Fruit fly (Drosophila melanogaster) whole organism, prepupa: ENCODE measurements around the gene CG8188.

Source experiments
- Blimp-1 ChIP-seq: fragments of 200-800 bp; sonication (Bioruptor generic); optimal IDR thresholded peaks from 3 replicates; lab custom pipeline; 2017; ENCODE audit warnings: missing biosample characterization, missing genetic modification characterization, mild to moderate bottlenecking, moderate library complexity, missing genetic modification reagents
- CG10669 ChIP-seq: fragments of 200-800 bp; sonication (Bioruptor generic); optimal IDR thresholded peaks from 3 replicates; lab custom pipeline; 2018; ENCODE audit warnings: missing biosample characterization, mild to moderate bottlenecking, missing genetic modification characterization, moderate library complexity
- CG11902 ChIP-seq: fragments of 200-800 bp; sonication (Bioruptor generic); optimal IDR thresholded peaks from 3 replicates; lab custom pipeline; 2016; ENCODE audit warnings: missing biosample characterization, missing genetic modification characterization
- CG15336 ChIP-seq: fragments of 200-800 bp; sonication (Bioruptor generic); IDR thresholded peaks from 2 replicates; pipeline ENCODE4 v1.3.6; 2022; ENCODE audit warnings: missing biosample characterization, missing genetic modification characterization
- CG1621 ChIP-seq: fragments of 200-800 bp; sonication (Bioruptor generic); optimal IDR thresholded peaks from 3 replicates; lab custom pipeline; 2018; ENCODE audit warnings: missing biosample characterization, mild to moderate bottlenecking, missing genetic modification characterization
- CG16779 ChIP-seq: fragments of 200-800 bp; sonication (Bioruptor generic); optimal IDR thresholded peaks from 3 replicates; lab custom pipeline; 2017; ENCODE audit warnings: missing biosample characterization, mild to moderate bottlenecking, missing genetic modification characterization
- CG3032 ChIP-seq: fragments of 200-800 bp; optimal IDR thresholded peaks from 2 replicates; lab custom pipeline; 2019; ENCODE audit warnings: missing biosample characterization, mild to moderate bottlenecking, missing genetic modification characterization, moderate library complexity
- CG31627 ChIP-seq: fragments of 200-800 bp; sonication (Bioruptor generic); optimal IDR thresholded peaks from 3 replicates; lab custom pipeline; 2016; ENCODE audit warnings: missing biosample characterization, missing genetic modification characterization
- CG34406 ChIP-seq: fragments of 200-800 bp; sonication (Bioruptor generic); optimal IDR thresholded peaks from 3 replicates; lab custom pipeline; 2016; ENCODE audit warnings: missing biosample characterization, missing genetic modification characterization
- CG3919 ChIP-seq: fragments of 200-800 bp; sonication (Bioruptor generic); optimal IDR thresholded peaks from 3 replicates; lab custom pipeline; 2016; ENCODE audit warnings: missing biosample characterization, missing genetic modification characterization
- CG4318 ChIP-seq: fragments of 200-800 bp; sonication (Bioruptor generic); optimal IDR thresholded peaks from 3 replicates; lab custom pipeline; 2017; ENCODE audit warnings: missing biosample characterization, mild to moderate bottlenecking, missing genetic modification characterization
- CG6163 ChIP-seq: fragments of 200-800 bp; sonication (Bioruptor generic); IDR thresholded peaks from 3 replicates; pipeline ENCODE4 v1.3.6; 2022; ENCODE audit warnings: missing biosample characterization, missing genetic modification characterization
- CG6276 ChIP-seq: fragments of 200-800 bp; sonication (Bioruptor generic); optimal IDR thresholded peaks from 2 replicates; lab custom pipeline; 2017; ENCODE audit warnings: missing biosample characterization, mild to moderate bottlenecking, missing genetic modification characterization
- CG6792 ChIP-seq: fragments of 200-800 bp; sonication (Bioruptor generic); optimal IDR thresholded peaks from 3 replicates; lab custom pipeline; 2016; ENCODE audit warnings: missing biosample characterization, missing genetic modification characterization
- CG6808 ChIP-seq: fragments of 200-800 bp; sonication (Bioruptor generic); optimal IDR thresholded peaks from 3 replicates; lab custom pipeline; 2017; ENCODE audit warnings: missing biosample characterization, missing genetic modification characterization, mild to moderate bottlenecking, moderate library complexity, missing genetic modification reagents
- CG6854 ChIP-seq: fragments of 200-800 bp; sonication (Bioruptor generic); optimal IDR thresholded peaks from 2 replicates; lab custom pipeline; 2017; ENCODE audit warnings: missing biosample characterization, mild to moderate bottlenecking, missing genetic modification characterization
- CG7368 ChIP-seq: fragments of 200-800 bp; sonication (Bioruptor generic); optimal IDR thresholded peaks from 3 replicates; lab custom pipeline; 2016; ENCODE audit warnings: missing biosample characterization, missing genetic modification characterization
- CG8319 ChIP-seq: fragments of 200-800 bp; sonication (Bioruptor generic); optimal IDR thresholded peaks from 3 replicates; lab custom pipeline; 2016; ENCODE audit warnings: missing biosample characterization, missing genetic modification characterization
- CG9139 ChIP-seq: fragments of 200-800 bp; sonication (Bioruptor generic); optimal IDR thresholded peaks from 3 replicates; lab custom pipeline; 2017; ENCODE audit warnings: missing biosample characterization, mild to moderate bottlenecking, missing genetic modification characterization
- Eip78C ChIP-seq: fragments of 200-800 bp; sonication (Bioruptor generic); peaks from one replicate; lab custom pipeline; 2016; ENCODE audit warnings: missing biosample characterization, missing genetic modification characterization
- Eip93F ChIP-seq: fragments of 200-800 bp; sonication (Bioruptor generic); optimal IDR thresholded peaks from 2 replicates; lab custom pipeline; 2016; ENCODE audit warnings: missing biosample characterization, mild to moderate bottlenecking, missing genetic modification characterization
- Ets21C ChIP-seq: fragments of 200-800 bp; sonication (Bioruptor generic); optimal IDR thresholded peaks from 3 replicates; lab custom pipeline; 2016; ENCODE audit warnings: missing biosample characterization, missing genetic modification characterization
- Ets96B ChIP-seq: fragments of 200-800 bp; optimal IDR thresholded peaks from 2 replicates; lab custom pipeline; 2019; ENCODE audit warnings: missing biosample characterization, mild to moderate bottlenecking, missing genetic modification characterization, moderate library complexity
- Hr39 ChIP-seq: fragments of 200-800 bp; sonication (Bioruptor generic); optimal IDR thresholded peaks from 2 replicates; lab custom pipeline; 2016; ENCODE audit warnings: missing biosample characterization, missing genetic modification characterization
- Hr4 ChIP-seq: fragments of 200-800 bp; sonication (Bioruptor generic); optimal IDR thresholded peaks from 3 replicates; lab custom pipeline; 2016; ENCODE audit warnings: missing biosample characterization, missing genetic modification characterization
- OdsH ChIP-seq: fragments of 200-800 bp; sonication (Bioruptor generic); optimal IDR thresholded peaks from 3 replicates; lab custom pipeline; 2016; ENCODE audit warnings: missing biosample characterization, missing genetic modification characterization
- Smox ChIP-seq: fragments of 200-800 bp; sonication (Bioruptor generic); optimal IDR thresholded peaks from 3 replicates; lab custom pipeline; 2016; ENCODE audit warnings: missing biosample characterization, missing genetic modification characterization
- Sox102F ChIP-seq: fragments of 200-800 bp; sonication (Bioruptor generic); optimal IDR thresholded peaks from 2 replicates; lab custom pipeline; 2016; ENCODE audit warnings: missing biosample characterization, mild to moderate bottlenecking, missing genetic modification characterization
- Sox15 ChIP-seq: fragments of 200-800 bp; sonication (Bioruptor generic); optimal IDR thresholded peaks from 3 replicates; lab custom pipeline; 2016; ENCODE audit warnings: missing biosample characterization, missing genetic modification characterization
- achi ChIP-seq: fragments of 200-800 bp; sonication (Bioruptor generic); optimal IDR thresholded peaks from 3 replicates; lab custom pipeline; 2016; ENCODE audit warnings: missing biosample characterization, missing genetic modification characterization
- acj6 ChIP-seq: fragments of 200-800 bp; sonication (Bioruptor generic); optimal IDR thresholded peaks from 3 replicates; lab custom pipeline; 2016; ENCODE audit warnings: missing biosample characterization, missing genetic modification characterization
- cyc ChIP-seq: fragments of 200-800 bp; sonication (Bioruptor generic); optimal IDR thresholded peaks from 3 replicates; lab custom pipeline; 2016; ENCODE audit warnings: missing biosample characterization, missing genetic modification characterization
- dac ChIP-seq: fragments of 200-800 bp; sonication (Bioruptor generic); optimal IDR thresholded peaks from 2 replicates; lab custom pipeline; 2017; ENCODE audit warnings: missing biosample characterization, mild to moderate bottlenecking, missing genetic modification characterization
- dsx ChIP-seq: fragments of 200-800 bp; optimal IDR thresholded peaks from 3 replicates; lab custom pipeline; 2019; ENCODE audit warnings: missing biosample characterization, mild to moderate bottlenecking, missing genetic modification characterization, moderate library complexity; ENCODE audit not compliant: poor library complexity, severe bottlenecking
- eg ChIP-seq: fragments of 200-800 bp; sonication (Bioruptor generic); IDR thresholded peaks from 3 replicates; pipeline ENCODE4 v1.3.6; 2022; ENCODE audit warnings: missing biosample characterization, missing genetic modification characterization
- esn ChIP-seq: fragments of 200-800 bp; sonication (Bioruptor generic); optimal IDR thresholded peaks from 2 replicates; lab custom pipeline; 2016; ENCODE audit warnings: missing biosample characterization, mild to moderate bottlenecking, missing genetic modification characterization, moderate library complexity
- fd85E ChIP-seq: fragments of 200-800 bp; sonication (Bioruptor generic); optimal IDR thresholded peaks from 3 replicates; lab custom pipeline; 2016; ENCODE audit warnings: missing biosample characterization, missing genetic modification characterization
- fkh ChIP-seq: fragments of 200-800 bp; sonication (Bioruptor generic); optimal IDR thresholded peaks from 3 replicates; lab custom pipeline; 2017; ENCODE audit warnings: missing biosample characterization, mild to moderate bottlenecking, missing genetic modification characterization, moderate library complexity
- lz ChIP-seq: fragments of 200-800 bp; sonication (Bioruptor generic); optimal IDR thresholded peaks from 3 replicates; lab custom pipeline; 2016; ENCODE audit warnings: missing biosample characterization, missing genetic modification characterization
- net ChIP-seq: fragments of 200-800 bp; sonication (Bioruptor generic); optimal IDR thresholded peaks from 3 replicates; lab custom pipeline; 2016; ENCODE audit warnings: missing biosample characterization, missing genetic modification characterization
- salr ChIP-seq, 2 experiments: fragments of 200-800 bp; sonication (Bioruptor generic); optimal IDR thresholded peaks; 3 replicates each; lab custom pipeline; 2016 to 2018; ENCODE audit warnings: missing biosample characterization in 2 of 2, missing genetic modification characterization in 2 of 2, mild to moderate bottlenecking in 1 of 2
- spab ChIP-seq: fragments of 200-800 bp; sonication (Bioruptor generic); optimal IDR thresholded peaks from 2 replicates; lab custom pipeline; 2017; ENCODE audit warnings: missing biosample characterization, mild to moderate bottlenecking, missing genetic modification characterization, missing genetic modification reagents
- ss ChIP-seq, 2 experiments: fragments of 200-800 bp; sonication (Bioruptor generic); optimal IDR thresholded peaks; 2 replicates in 1 of 2; 3 replicates in 1 of 2; lab custom pipeline; 2017 to 2018; ENCODE audit warnings: mild to moderate bottlenecking in 2 of 2, missing biosample characterization in 2 of 2, missing genetic modification characterization in 2 of 2, moderate library complexity in 1 of 2
- svp ChIP-seq: fragments of 200-800 bp; sonication (Bioruptor generic); peaks from one replicate; lab custom pipeline; 2016; ENCODE audit warnings: missing biosample characterization, missing genetic modification characterization
- topi ChIP-seq: fragments of 200-800 bp; sonication (Bioruptor generic); optimal IDR thresholded peaks from 3 replicates; lab custom pipeline; 2016; ENCODE audit warnings: missing biosample characterization, missing genetic modification characterization
- vri ChIP-seq: fragments of 200-800 bp; sonication (Bioruptor generic); optimal IDR thresholded peaks from 3 replicates; lab custom pipeline; 2016; ENCODE audit warnings: missing biosample characterization, mild to moderate bottlenecking, missing genetic modification characterization

The CG8188 gene

DNA sequence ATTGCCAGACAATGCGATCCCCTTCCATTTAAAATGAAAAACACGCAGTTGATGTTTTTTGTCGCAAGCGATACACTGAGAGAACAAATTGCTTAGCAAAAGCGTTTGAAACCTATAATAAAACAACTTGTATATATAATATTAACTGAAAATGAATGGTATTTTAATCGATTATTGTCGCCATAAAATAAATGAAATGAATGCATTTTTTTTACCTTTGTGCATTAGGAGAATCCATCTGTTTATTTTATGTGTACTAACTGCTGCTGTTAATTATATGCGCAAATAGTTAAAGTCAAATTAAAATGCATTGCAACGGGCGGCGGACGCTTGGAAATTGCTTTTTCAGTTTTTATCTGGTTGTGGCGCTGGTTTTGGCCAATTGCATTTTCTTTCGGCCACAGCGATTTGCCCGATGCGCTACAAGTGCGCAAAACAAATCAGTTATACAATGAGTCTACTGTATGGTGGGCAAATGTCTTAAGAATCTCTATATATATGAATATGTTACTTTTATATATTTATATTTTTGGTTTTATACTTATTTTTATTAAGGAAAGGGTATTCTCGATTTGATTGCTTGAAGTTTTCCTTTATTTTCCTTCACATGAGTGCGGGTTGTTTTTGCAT is 23.8 kb upstream of the CG8188 start (continued):
- TF ChIP-seq Hr39 (GFP tag; lab: Kevin White, UChicago) = peak; percentile 32
- TF ChIP-seq CG6854 (GFP tag; lab: Kevin White, UChicago) = no peak
- TF ChIP-seq CG8319 (GFP tag; lab: Kevin White, UChicago) = peak; percentile 51
- no peak for TF ChIP-seq Eip93F (GFP tag; lab: Kevin White, UChicago)
- peak in 1 of 2 experiments; percentile 34 for TF ChIP-seq ss (GFP tag; optimal IDR thresholded peaks at IDR 0.05; lab: Kevin White, UChicago)
- TF ChIP-seq spab (GFP tag; lab: Kevin White, UChicago) = no peak
- TF ChIP-seq acj6 (GFP tag; lab: Kevin White, UChicago) = peak; percentile 68
- TF ChIP-seq topi (GFP tag; lab: Kevin White, UChicago) = peak; percentile 55
- TF ChIP-seq dsx = peak; percentile 29
- peak; percentile 48 for TF ChIP-seq CG34406
- TF ChIP-seq Smox = peak; percentile 47
- TF ChIP-seq net = peak; percentile 55
- TF ChIP-seq dac (GFP tag; lab: Kevin White, UChicago) = peak; percentile 24
- TF ChIP-seq CG10669 = peak; percentile 71
- peak; percentile 47 for TF ChIP-seq achi (GFP tag; lab: Kevin White, UChicago)
- peak; percentile 16 for TF ChIP-seq CG7368
- TF ChIP-seq CG6163 = peak; percentile 77; the same call in 2 of the 3 replicates
- no peak for TF ChIP-seq fd85E
- TF ChIP-seq CG6792 (GFP tag; lab: Kevin White, UChicago) = peak; percentile 53

DNA sequence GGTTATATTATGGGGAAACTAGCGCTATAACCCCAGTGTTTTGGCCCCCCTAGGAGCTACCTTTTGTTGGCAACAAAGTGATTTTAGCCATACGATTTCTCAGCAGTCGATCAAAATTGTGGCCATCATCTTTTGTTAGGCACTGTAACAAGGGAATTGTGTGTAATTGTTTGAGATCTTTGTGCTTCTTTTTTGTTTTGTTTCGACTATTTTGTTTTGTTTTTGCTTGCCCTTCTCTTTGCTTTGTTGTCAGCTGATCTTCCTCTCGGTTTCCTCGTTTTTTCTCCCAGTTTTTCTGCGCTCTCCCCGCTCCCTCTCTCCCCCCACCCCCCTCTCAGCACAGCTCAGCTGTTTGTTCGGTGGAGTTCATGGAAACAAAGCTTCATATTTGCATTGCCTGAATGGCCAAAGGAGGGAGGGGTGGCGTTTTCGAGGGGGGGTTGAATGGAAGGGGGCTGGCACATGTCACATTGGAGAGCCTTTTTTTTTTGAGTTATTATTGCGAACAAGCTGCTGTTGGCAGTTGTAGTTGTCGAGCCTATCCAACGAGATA is 23.2 kb upstream of the CG8188 start:
- TF ChIP-seq dac (GFP tag; lab: Kevin White, UChicago) = no peak
- TF ChIP-seq svp (GFP tag; lab: Kevin White, UChicago) = no peak
- TF ChIP-seq CG6276 = no peak
- TF ChIP-seq salr (GFP tag; optimal IDR thresholded peaks at IDR 0.05; lab: Kevin White, UChicago) = no peak
- TF ChIP-seq CG15336 (GFP tag; lab: Robert Waterston, UW) = no peak
- no peak for TF ChIP-seq vri
- TF ChIP-seq dsx = peak; percentile 25
- no peak for TF ChIP-seq CG6854 (GFP tag; lab: Kevin White, UChicago)
- TF ChIP-seq Eip78C = no peak
- no peak for TF ChIP-seq CG6792 (GFP tag; lab: Kevin White, UChicago)
- 0 out of 3 replicates have a peak, but pooled peaks have one; percentile 30 for TF ChIP-seq eg (GFP tag; lab: Robert Waterston, UW)
- peak; percentile 66 for TF ChIP-seq Ets96B
- peak; percentile 38 for TF ChIP-seq CG3032 (tag; lab: Kevin White, UChicago)
- TF ChIP-seq CG11902 (GFP tag; lab: Kevin White, UChicago) = no peak
- TF ChIP-seq Sox15 (GFP tag; lab: Kevin White, UChicago) = no peak
- TF ChIP-seq fkh (GFP tag; lab: Kevin White, UChicago) = peak; percentile 45
- TF ChIP-seq Blimp-1 (GFP tag; lab: Kevin White, UChicago) = no peak
- TF ChIP-seq lz = no peak
- peak; percentile 82 for TF ChIP-seq CG9139
- TF ChIP-seq Hr4 (GFP tag; lab: Kevin White, UChicago) = no peak
- peak; percentile 75 for TF ChIP-seq CG6808 (GFP tag; lab: Kevin White, UChicago)
- no peak for TF ChIP-seq cyc (GFP tag; lab: Kevin White, UChicago)
- no peak for TF ChIP-seq net
- TF ChIP-seq fd85E = no peak
- peak; percentile 75 for TF ChIP-seq CG6163
- no peak for TF ChIP-seq Sox102F (GFP tag; lab: Kevin White, UChicago)
- peak; percentile 56 to 61 for TF ChIP-seq ss (GFP tag; optimal IDR thresholded peaks at IDR 0.05; lab: Kevin White, UChicago)
- TF ChIP-seq esn (GFP tag; lab: Kevin White, UChicago) = no peak
- no peak for TF ChIP-seq CG34406
- TF ChIP-seq CG8319 (GFP tag; lab: Kevin White, UChicago) = no peak
- TF ChIP-seq achi (GFP tag; lab: Kevin White, UChicago) = no peak
- TF ChIP-seq OdsH = no peak
- TF ChIP-seq CG3919 (GFP tag; lab: Kevin White, UChicago) = no peak
- TF ChIP-seq CG16779 (tag; lab: Kevin White, UChicago) = peak; percentile 55
- no peak for TF ChIP-seq Ets21C (GFP tag; lab: Kevin White, UChicago)
- no peak for TF ChIP-seq CG31627
- TF ChIP-seq Hr39 (GFP tag; lab: Kevin White, UChicago) = no peak
- TF ChIP-seq topi (GFP tag; lab: Kevin White, UChicago) = no peak
- no peak for TF ChIP-seq CG7368
- TF ChIP-seq Eip93F (GFP tag; lab: Kevin White, UChicago) = no peak
- peak; percentile 52 for TF ChIP-seq CG1621
- TF ChIP-seq CG10669 = peak; percentile 58
- TF ChIP-seq CG4318 (GFP tag; lab: Kevin White, UChicago) = no peak
